Worm (Caenorhabditis elegans) whole organism, L2 larva: ENCODE results near the gene pnn-1.

Experiments
- ZK546.5 ChIP-seq: sonication (generic microtip); optimal IDR thresholded peaks from 2 replicates; lab custom pipeline; 2017; ENCODE audit warnings: missing biosample characterization, missing genetic modification characterization
- alr-1 ChIP-seq: fragments of 150-350 bp; optimal IDR thresholded peaks from 2 replicates; lab custom pipeline; 2014; ENCODE audit warnings: missing biosample characterization, missing genetic modification characterization
- aly-2 ChIP-seq: fragments of 150-350 bp; optimal IDR thresholded peaks from 2 replicates; lab custom pipeline; 2014; ENCODE audit warnings: missing biosample characterization, missing genetic modification characterization
- ceh-16 ChIP-seq: fragments of 150-350 bp; optimal IDR thresholded peaks from 2 replicates; lab custom pipeline; 2014; ENCODE audit warnings: missing biosample characterization, missing genetic modification characterization
- egl-27 ChIP-seq: sonication (generic microtip); optimal IDR thresholded peaks from 3 replicates; lab custom pipeline; 2017; ENCODE audit warnings: missing biosample characterization, missing genetic modification reagents, missing genetic modification characterization
- elt-1 ChIP-seq: fragments of 150-350 bp; optimal IDR thresholded peaks from 2 replicates; lab custom pipeline; 2014; ENCODE audit warnings: missing biosample characterization, missing genetic modification characterization
- elt-3 ChIP-seq: sonication (generic microtip); optimal IDR thresholded peaks from 2 replicates; lab custom pipeline; 2017; ENCODE audit warnings: missing biosample characterization, missing genetic modification characterization
- lin-11 ChIP-seq: fragments of 150-350 bp; sonication (generic microtip); optimal IDR thresholded peaks from 2 replicates; lab custom pipeline; 2014; ENCODE audit warnings: missing biosample characterization, missing genetic modification characterization, inconsistent platforms, mixed read lengths
- lin-39 ChIP-seq: fragments of 150-350 bp; optimal IDR thresholded peaks from 2 replicates; lab custom pipeline; 2014; ENCODE audit warnings: missing biosample characterization, missing genetic modification reagents, missing genetic modification characterization
- nhr-12 ChIP-seq: fragments of 150-350 bp; optimal IDR thresholded peaks from 2 replicates; lab custom pipeline; 2014; ENCODE audit warnings: missing biosample characterization, missing genetic modification characterization
- nhr-6 ChIP-seq: fragments of 150-350 bp; optimal IDR thresholded peaks from 2 replicates; lab custom pipeline; 2014; ENCODE audit warnings: missing biosample characterization, missing genetic modification characterization
- unc-62 ChIP-seq: fragments of 150-350 bp; optimal IDR thresholded peaks from 2 replicates; lab custom pipeline; 2014; ENCODE audit warnings: missing biosample characterization, missing genetic modification reagents, missing genetic modification characterization

DNA sequence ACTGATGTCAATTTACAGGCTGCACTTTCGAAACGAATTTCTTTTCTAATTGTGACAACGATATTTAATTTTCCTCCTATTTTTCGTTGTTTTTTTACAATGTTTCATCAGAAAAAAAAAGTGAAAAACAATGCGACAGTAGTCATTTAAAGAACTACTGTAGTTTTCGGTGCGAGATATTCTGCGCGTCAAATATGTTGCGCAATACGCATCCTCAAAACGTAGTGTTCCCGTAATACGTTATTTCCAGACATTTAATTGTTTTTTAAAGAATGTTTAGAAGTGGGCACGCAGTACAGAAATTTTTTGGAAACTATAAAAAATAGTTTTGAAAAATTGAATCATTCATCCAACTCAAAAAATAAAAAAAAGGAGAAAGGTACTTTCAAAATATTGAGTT is 3.1 kb downstream of the pnn-1 start:
- no peak for TF ChIP-seq elt-3 (tag; lab: Kevin White, UChicago)
- no peak for TF ChIP-seq unc-62
- no peak for TF ChIP-seq alr-1
- TF ChIP-seq lin-39 (tag; lab: Kevin White, UChicago) = no peak
- no peak for TF ChIP-seq ZK546.5 (tag; lab: Kevin White, UChicago)
- no peak for TF ChIP-seq elt-1
- no peak for TF ChIP-seq nhr-6 (tag; lab: Kevin White, UChicago)
- TF ChIP-seq lin-11 (tag; lab: Kevin White, UChicago) = no peak
- no peak for TF ChIP-seq egl-27 (tag; lab: Kevin White, UChicago)
- no peak for TF ChIP-seq nhr-12 (tag; lab: Kevin White, UChicago)
- no peak for TF ChIP-seq aly-2
- no peak for TF ChIP-seq ceh-16 (tag; lab: Kevin White, UChicago)
